Fruit fly (Drosophila melanogaster): Measurements from ENCODE around the gene CG10214.

The CG10214 gene

dm6 chr3R:23728086-23728485 lies 39.2 kb downstream of the CG10214 start:
- TF ChIP-seq h (optimal IDR thresholded peaks at IDR 0.05) (no peak), insv (optimal IDR thresholded peaks at IDR 0.05) (no peak), psq (optimal IDR thresholded peaks at IDR 0.05) (no peak), Myc (optimal IDR thresholded peaks at IDR 0.05) (no peak), Sin3A (optimal IDR thresholded peaks at IDR 0.05) (no peak), ttk (optimal IDR thresholded peaks at IDR 0.05) (no peak)

- no peak for TF ChIP-seq Sin3A (optimal IDR thresholded peaks at IDR 0.05)
- TF ChIP-seq Myc (optimal IDR thresholded peaks at IDR 0.05): no peak
- TF ChIP-seq ttk (optimal IDR thresholded peaks at IDR 0.05): no peak
- TF ChIP-seq psq (optimal IDR thresholded peaks at IDR 0.05): no peak
- no peak for TF ChIP-seq insv (optimal IDR thresholded peaks at IDR 0.05)
- TF ChIP-seq h (optimal IDR thresholded peaks at IDR 0.05): no peak
These were observed 39.6 kb downstream of the CG10214 start for dm6 chr3R:23727657-23728056.

dm6 chr3R:23726740-23727139 lies 40.5 kb downstream of the CG10214 start:
- TF ChIP-seq ttk (optimal IDR thresholded peaks at IDR 0.05): no peak
- no peak for TF ChIP-seq psq (optimal IDR thresholded peaks at IDR 0.05)
- no peak for TF ChIP-seq Sin3A (optimal IDR thresholded peaks at IDR 0.05)
- no peak for TF ChIP-seq insv (optimal IDR thresholded peaks at IDR 0.05)
- no peak for TF ChIP-seq Myc (optimal IDR thresholded peaks at IDR 0.05)
- TF ChIP-seq h (optimal IDR thresholded peaks at IDR 0.05): no peak

DNA sequence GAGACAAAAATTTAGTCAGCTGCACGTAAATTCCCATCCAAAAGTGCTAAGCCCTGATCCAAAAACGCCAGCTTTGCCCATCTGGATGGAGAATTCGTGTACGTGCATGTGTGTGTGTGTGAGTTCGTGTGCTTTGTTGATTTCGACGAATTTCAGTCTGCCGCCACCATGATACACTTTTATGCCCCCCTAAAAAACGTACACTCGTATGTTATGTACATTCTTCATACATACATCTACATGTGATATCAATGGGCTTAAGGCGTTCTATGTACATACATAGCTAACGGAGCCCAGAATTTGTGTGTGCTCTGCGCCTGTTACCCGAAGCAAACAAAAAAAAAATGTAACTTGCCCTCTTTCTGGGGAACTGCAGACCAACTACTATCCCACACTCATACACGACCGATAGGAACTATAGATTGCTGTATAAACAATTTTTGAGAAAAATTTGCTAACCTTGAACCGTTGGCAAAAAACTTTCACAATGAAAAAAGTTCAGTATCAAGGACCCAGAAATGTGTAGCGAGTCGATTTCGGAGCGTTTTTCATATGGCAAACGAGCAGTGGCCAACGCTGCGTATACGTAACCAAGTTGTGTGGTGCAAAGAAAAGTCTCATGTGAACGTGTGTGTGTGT lies 41.5 kb downstream of the CG10214 start:
- TF ChIP-seq Myc (optimal IDR thresholded peaks at IDR 0.05) (no peak), h (optimal IDR thresholded peaks at IDR 0.05) (no peak), psq (optimal IDR thresholded peaks at IDR 0.05) (no peak), Sin3A (optimal IDR thresholded peaks at IDR 0.05) (no peak), insv (optimal IDR thresholded peaks at IDR 0.05) (no peak), ttk (optimal IDR thresholded peaks at IDR 0.05) (no peak)

- TF ChIP-seq Myc (optimal IDR thresholded peaks at IDR 0.05) (no peak), psq (optimal IDR thresholded peaks at IDR 0.05) (no peak), Sin3A (optimal IDR thresholded peaks at IDR 0.05) (no peak), h (optimal IDR thresholded peaks at IDR 0.05) (no peak), insv (optimal IDR thresholded peaks at IDR 0.05) (no peak), ttk (optimal IDR thresholded peaks at IDR 0.05) (no peak)
These were observed 42.3 kb downstream of the CG10214 start for dm6 chr3R:23724843-23725506.

- TF ChIP-seq ttk (optimal IDR thresholded peaks at IDR 0.05) (no peak), Sin3A (optimal IDR thresholded peaks at IDR 0.05) (no peak)
These were observed 43.8 kb downstream of the CG10214 start for dm6 chr3R:23723381-23724034.

dm6 chr3R:23722680-23723372 lies 44.5 kb downstream of the CG10214 start, which contains the start of gene CG10365:
TSS of gene CG10365 (plus strand) at chr3R:23723331.
- TF ChIP-seq Sin3A (optimal IDR thresholded peaks at IDR 0.05): no peak
- no peak for TF ChIP-seq h (optimal IDR thresholded peaks at IDR 0.05)
- TF ChIP-seq psq (optimal IDR thresholded peaks at IDR 0.05): no peak

- TF ChIP-seq ttk (optimal IDR thresholded peaks at IDR 0.05) (no peak), psq (optimal IDR thresholded peaks at IDR 0.05) (no peak), h (optimal IDR thresholded peaks at IDR 0.05) (no peak), Sin3A (optimal IDR thresholded peaks at IDR 0.05) (no peak), insv (optimal IDR thresholded peaks at IDR 0.05) (no peak), Myc (optimal IDR thresholded peaks at IDR 0.05) (no peak)
These were observed 45.4 kb downstream of the CG10214 start for dm6 chr3R:23721936-23722335.

- TF ChIP-seq psq (optimal IDR thresholded peaks at IDR 0.05) (no peak), h (optimal IDR thresholded peaks at IDR 0.05) (no peak)
These were observed 45.8 kb downstream of the CG10214 start, which contains the start of gene CG10232 for dm6 chr3R:23721525-23721924. TSS of gene CG10232 (minus strand) at chr3R:23721625.

DNA sequence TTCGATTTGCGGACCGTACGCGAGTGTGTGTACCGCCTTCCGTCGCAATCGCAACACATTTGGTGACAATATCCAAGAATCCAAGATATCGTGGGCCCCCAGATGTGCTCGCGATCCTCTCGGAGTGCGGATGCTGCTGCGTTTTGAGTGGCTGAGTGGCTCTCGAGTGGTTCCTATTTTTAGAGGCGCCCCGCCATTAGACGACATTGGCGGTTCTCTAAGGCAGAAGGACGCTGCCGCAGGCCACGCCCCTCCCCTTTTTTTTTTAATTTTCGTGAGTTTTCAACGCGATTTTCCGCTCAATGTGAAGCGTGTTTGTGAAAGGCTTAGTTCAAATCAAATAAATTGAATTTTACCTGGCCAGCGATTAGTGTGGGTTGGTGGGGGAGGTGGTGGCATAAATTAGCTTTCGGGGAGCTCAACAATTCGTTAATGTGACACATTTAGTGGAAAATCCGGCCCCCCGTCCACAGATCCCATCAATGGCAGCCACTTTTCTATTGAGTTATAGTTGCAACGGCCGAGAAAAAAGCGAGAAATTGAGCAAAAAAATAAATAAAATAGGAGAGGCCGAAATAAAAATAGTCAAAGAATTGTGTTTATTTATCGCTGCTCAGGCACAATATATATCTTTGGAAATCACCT lies 48.9 kb downstream of the CG10214 start, which contains the start of gene nau:
nau (minus strand) TSS at position 61 of the 645 bp plus-strand sequence.
- TF ChIP-seq psq (optimal IDR thresholded peaks at IDR 0.05) (no peak), ttk (optimal IDR thresholded peaks at IDR 0.05) (no peak), Sin3A (optimal IDR thresholded peaks at IDR 0.05) (no peak), insv (optimal IDR thresholded peaks at IDR 0.05) (no peak), h (optimal IDR thresholded peaks at IDR 0.05) (no peak), Myc (optimal IDR thresholded peaks at IDR 0.05) (no peak)

All from Kc167 (cell line).